Worm (Caenorhabditis elegans) whole organism, late embryonic: ENCODE measurements around the gene lir-1.

Source experiments
- ama-1 ChIP-seq: fragments of 150-350 bp; optimal IDR thresholded peaks from 2 replicates; lab custom pipeline; 2014
- ceh-9 ChIP-seq: sonication (generic microtip); optimal IDR thresholded peaks from 2 replicates; lab custom pipeline; 2016; ENCODE audit warnings: mild to moderate bottlenecking, missing genetic modification characterization, inconsistent platforms, missing compliant biosample characterization
- ets-4 ChIP-seq: sonication (generic microtip); optimal IDR thresholded peaks from 2 replicates; lab custom pipeline; 2016; ENCODE audit warnings: missing genetic modification characterization, missing compliant biosample characterization
- hlh-13 ChIP-seq: fragments of 200-800 bp; sonication (Bioruptor generic); optimal IDR thresholded peaks from 2 replicates; lab custom pipeline; 2018; ENCODE audit warnings: mild to moderate bottlenecking, missing genetic modification characterization, missing compliant biosample characterization
- nhr-11 ChIP-seq: fragments of 150-350 bp; optimal IDR thresholded peaks from 2 replicates; lab custom pipeline; 2014; ENCODE audit warnings: missing biosample characterization, missing genetic modification characterization
- sox-2 ChIP-seq: fragments of 200-800 bp; sonication (Bioruptor generic); IDR thresholded peaks from 2 replicates; pipeline ENCODE4 v1.3.6; 2022; ENCODE audit warnings: missing genetic modification reagents, missing genetic modification characterization, missing compliant biosample characterization
- syd-9 ChIP-seq: sonication (generic microtip); optimal IDR thresholded peaks from 2 replicates; lab custom pipeline; 2016; ENCODE audit warnings: mild to moderate bottlenecking, missing genetic modification characterization, moderate library complexity, missing compliant biosample characterization

DNA sequence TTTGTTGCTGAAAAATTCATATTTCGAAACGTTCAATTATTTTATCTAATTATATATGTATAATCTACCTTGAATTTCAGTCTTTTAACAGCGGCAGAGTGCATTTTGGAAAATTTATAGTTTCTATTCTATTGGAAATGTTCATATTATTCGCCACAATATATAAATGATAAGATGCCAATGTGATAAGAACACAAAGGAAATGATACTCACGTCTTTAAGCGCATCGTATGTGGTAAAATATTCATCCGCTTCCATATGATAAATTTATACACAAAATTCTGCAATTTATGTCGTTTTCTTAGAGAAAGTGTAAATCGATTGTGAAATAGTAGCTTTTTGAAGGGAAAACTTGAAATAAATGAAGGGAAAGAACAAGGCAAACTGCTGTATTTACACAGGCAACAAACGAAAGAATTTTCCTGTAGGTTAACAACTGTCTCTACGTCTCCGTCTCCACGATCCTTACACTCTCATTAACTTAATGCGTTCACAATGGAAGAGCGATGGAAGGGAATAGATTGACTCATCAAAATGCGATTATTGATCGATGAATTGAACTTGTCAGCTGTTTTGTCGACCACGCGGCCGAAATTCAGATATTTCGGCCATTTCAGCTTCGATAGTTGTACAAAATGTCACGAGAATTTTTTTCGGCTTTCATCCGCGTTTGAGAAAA, 9.7 kb upstream of the lir-1 start, which contains the start of gene alfa-1:
- no peak for TF ChIP-seq ceh-9 (tag; lab: Kevin White, UChicago)
- no peak for TF ChIP-seq ets-4 (tag; lab: Kevin White, UChicago)
- no peak for TF ChIP-seq nhr-11 (tag; lab: Kevin White, UChicago)
- no peak for TF ChIP-seq hlh-13
- no peak for TF ChIP-seq ama-1 (lab: Kevin White, UChicago)
- no peak for TF ChIP-seq syd-9 (tag; lab: Kevin White, UChicago)
- no peak for TF ChIP-seq sox-2 (GFP tag; lab: Robert Waterston, UW)
